Fruit fly (Drosophila melanogaster): ENCODE measurements around the gene Mhcl.

Mhcl gene

dm6 chr3R:16119441-16119840 is 20.9 kb upstream of the Mhcl start (continued):
- TF ChIP-seq CG7368 (GFP tag; optimal IDR thresholded peaks at IDR 0.05) (peak; percentile 41), acj6 (GFP tag; optimal IDR thresholded peaks at IDR 0.05) (peak; percentile 64), Sox15 (GFP tag; optimal IDR thresholded peaks at IDR 0.05) (no peak), CG8319 (GFP tag; optimal IDR thresholded peaks at IDR 0.05) (no peak), CG31627 (GFP tag; optimal IDR thresholded peaks at IDR 0.05) (peak; percentile 2), fkh (GFP tag; optimal IDR thresholded peaks at IDR 0.05) (no peak), lz (GFP tag; optimal IDR thresholded peaks at IDR 0.05) (no peak), cyc (GFP tag; optimal IDR thresholded peaks at IDR 0.05) (peak; percentile 1), pdm3 (GFP tag; optimal IDR thresholded peaks at IDR 0.05) (peak; percentile 72), eg (GFP tag; IDR thresholded peaks at IDR 0.05) (peak; percentile 90), CG1621 (tag; optimal IDR thresholded peaks at IDR 0.05) (no peak), CG16779 (tag; optimal IDR thresholded peaks at IDR 0.05) (peak; percentile 52), Eip93F (GFP tag; optimal IDR thresholded peaks at IDR 0.05) (no peak), Sox14 (GFP tag; optimal IDR thresholded peaks at IDR 0.05) (peak; percentile 80), CG9139 (GFP tag; optimal IDR thresholded peaks at IDR 0.05) (no peak), Hr38 (GFP tag; optimal IDR thresholded peaks at IDR 0.05) (no peak), CG8119 (GFP tag; IDR thresholded peaks at IDR 0.05) (peak; percentile 89), topi (GFP tag; optimal IDR thresholded peaks at IDR 0.05) (peak; percentile 9), Blimp-1 (GFP tag; optimal IDR thresholded peaks at IDR 0.05) (no peak), Smox (GFP tag; optimal IDR thresholded peaks at IDR 0.05) (no peak), Eip78C (GFP tag) (peak; percentile 88)

dm6 chr3R:16117359-16117758 is 18.8 kb upstream of the Mhcl start:
- TF ChIP-seq cyc (GFP tag; optimal IDR thresholded peaks at IDR 0.05): peak; percentile 25
- TF ChIP-seq fkh (GFP tag; optimal IDR thresholded peaks at IDR 0.05): no peak
- no peak for TF ChIP-seq Eip93F (GFP tag; optimal IDR thresholded peaks at IDR 0.05)
- TF ChIP-seq Ets21C (GFP tag; optimal IDR thresholded peaks at IDR 0.05): no peak
- TF ChIP-seq esn (GFP tag; optimal IDR thresholded peaks at IDR 0.05): peak; percentile 30
- peak; percentile 39 for TF ChIP-seq CG3919 (GFP tag; optimal IDR thresholded peaks at IDR 0.05)
- TF ChIP-seq CG15336 (GFP tag; IDR thresholded peaks at IDR 0.05): no peak
- peak in 1 of 2 experiments; percentile 18 for TF ChIP-seq ss (GFP tag; optimal IDR thresholded peaks at IDR 0.05)
- TF ChIP-seq CG16779 (tag; optimal IDR thresholded peaks at IDR 0.05): no peak
- TF ChIP-seq Eip78C (GFP tag): peak; percentile 67
- peak; percentile 25 for TF ChIP-seq CG3032 (tag; optimal IDR thresholded peaks at IDR 0.05)
- peak; percentile 13 for TF ChIP-seq CG6792 (GFP tag; optimal IDR thresholded peaks at IDR 0.05)
- TF ChIP-seq lz (GFP tag; optimal IDR thresholded peaks at IDR 0.05): peak; percentile 3
- TF ChIP-seq acj6 (GFP tag; optimal IDR thresholded peaks at IDR 0.05): peak; percentile 1
- TF ChIP-seq Eip75B (GFP tag; optimal IDR thresholded peaks at IDR 0.05): no peak
- no peak for TF ChIP-seq CG11294 (GFP tag; IDR thresholded peaks at IDR 0.05)
- no peak for TF ChIP-seq vri (GFP tag; optimal IDR thresholded peaks at IDR 0.05)
- peak; percentile 71 for TF ChIP-seq svp (GFP tag)
- TF ChIP-seq CG6808 (GFP tag; optimal IDR thresholded peaks at IDR 0.05): peak; percentile 27
- peak; percentile 2 for TF ChIP-seq CG8632 (GFP tag; optimal IDR thresholded peaks at IDR 0.05)
- peak; percentile 2 for TF ChIP-seq CG11902 (GFP tag; optimal IDR thresholded peaks at IDR 0.05)
- TF ChIP-seq Hr4 (GFP tag; optimal IDR thresholded peaks at IDR 0.05): no peak
- no peak for TF ChIP-seq CG11762 (GFP tag; optimal IDR thresholded peaks at IDR 0.05; ENCODE audit: insufficient read depth)
- no peak for TF ChIP-seq Lpt (GFP tag; optimal IDR thresholded peaks at IDR 0.05)
- no peak for TF ChIP-seq Blimp-1 (GFP tag; optimal IDR thresholded peaks at IDR 0.05)
- no peak for TF ChIP-seq CG10631 (GFP tag; optimal IDR thresholded peaks at IDR 0.05)
- no peak for TF ChIP-seq CG7368 (GFP tag; optimal IDR thresholded peaks at IDR 0.05)
- no peak for TF ChIP-seq Sox102F (GFP tag; optimal IDR thresholded peaks at IDR 0.05)
- TF ChIP-seq CG10669 (GFP tag; optimal IDR thresholded peaks at IDR 0.05): peak; percentile 23
- TF ChIP-seq pdm3 (GFP tag; optimal IDR thresholded peaks at IDR 0.05): peak; percentile 24
- peak; percentile 10 for TF ChIP-seq spab (GFP tag; optimal IDR thresholded peaks at IDR 0.05)
- TF ChIP-seq Met (GFP tag; optimal IDR thresholded peaks at IDR 0.05): peak; percentile 0
- TF ChIP-seq topi (GFP tag; optimal IDR thresholded peaks at IDR 0.05): peak; percentile 54
- TF ChIP-seq CG32006 (GFP tag; optimal IDR thresholded peaks at IDR 0.05): peak; percentile 14
- TF ChIP-seq Smox (GFP tag; optimal IDR thresholded peaks at IDR 0.05): peak; percentile 5
- no peak for TF ChIP-seq Hr38 (GFP tag; optimal IDR thresholded peaks at IDR 0.05)
- TF ChIP-seq CG6276 (GFP tag; optimal IDR thresholded peaks at IDR 0.05): no peak
- no peak for TF ChIP-seq salr (GFP tag; optimal IDR thresholded peaks at IDR 0.05)
